Fruit fly (Drosophila melanogaster) whole organism, adult: Measurements from ENCODE around the gene tbc.

Experiments used
- CG11617 ChIP-seq: fragments of 200-800 bp; sonication (Bioruptor generic); optimal IDR thresholded peaks from 2 replicates; lab custom pipeline; 2017; ENCODE audit warnings: mild to moderate bottlenecking, missing biosample characterization, missing genetic modification reagents, missing genetic modification characterization
- CG12768 ChIP-seq: fragments of 200-800 bp; sonication (Bioruptor generic); optimal IDR thresholded peaks from 2 replicates; lab custom pipeline; 2017; ENCODE audit warnings: missing biosample characterization, missing genetic modification characterization, mild to moderate bottlenecking, moderate library complexity, missing genetic modification reagents
- CG14711 ChIP-seq: fragments of 200-800 bp; sonication (Bioruptor generic); optimal IDR thresholded peaks from 2 replicates; lab custom pipeline; 2018; ENCODE audit warnings: missing biosample characterization, mild to moderate bottlenecking, missing genetic modification characterization, moderate library complexity
- CG33017 ChIP-seq: fragments of 200-800 bp; sonication (Bioruptor generic); optimal IDR thresholded peaks from 2 replicates; lab custom pipeline; 2018; ENCODE audit warnings: missing biosample characterization, mild to moderate bottlenecking, missing genetic modification characterization, moderate library complexity
- CG5204 ChIP-seq: fragments of 200-800 bp; sonication (Bioruptor generic); optimal IDR thresholded peaks from 2 replicates; lab custom pipeline; 2016; ENCODE audit warnings: missing biosample characterization, missing genetic modification characterization
- Clk ChIP-seq: fragments of 200-800 bp; sonication (Bioruptor generic); optimal IDR thresholded peaks from 2 replicates; lab custom pipeline; 2017; ENCODE audit warnings: missing biosample characterization, missing genetic modification characterization
- Mnt ChIP-seq: fragments of 200-800 bp; sonication (Bioruptor generic); optimal IDR thresholded peaks from 2 replicates; lab custom pipeline; 2016; ENCODE audit warnings: missing biosample characterization, mild to moderate bottlenecking, missing genetic modification characterization

DNA sequence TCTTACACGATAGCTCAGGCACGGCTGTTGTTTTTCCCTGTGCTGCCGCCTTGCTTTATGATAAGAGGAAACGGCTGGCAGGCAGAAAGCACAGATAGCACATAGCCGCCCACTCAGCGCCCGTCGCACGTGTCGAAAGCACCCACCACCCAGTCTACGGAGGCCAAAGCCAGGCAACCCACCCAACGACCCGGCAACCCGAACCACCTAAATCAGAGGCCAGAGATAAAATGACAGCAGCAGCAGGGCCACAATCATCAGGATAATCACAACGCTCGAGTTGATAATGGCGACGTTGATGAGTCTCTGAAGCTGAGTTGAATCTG lies 54.3 kb downstream of the tbc start:
- TF ChIP-seq CG5204 (GFP tag; lab: Kevin White, UChicago): no peak
- TF ChIP-seq Mnt (GFP tag; lab: Kevin White, UChicago): no peak
- no peak for TF ChIP-seq CG33017 (tag; lab: Kevin White, UChicago)
- no peak for TF ChIP-seq CG12768 (GFP tag; lab: Kevin White, UChicago)
- no peak for TF ChIP-seq CG11617 (GFP tag; lab: Kevin White, UChicago)
- no peak for TF ChIP-seq Clk (GFP tag; lab: Kevin White, UChicago)
- no peak for TF ChIP-seq CG14711 (tag; lab: Kevin White, UChicago)
